Worm (Caenorhabditis elegans): ENCODE measurements around the gene emb-5.

DNA sequence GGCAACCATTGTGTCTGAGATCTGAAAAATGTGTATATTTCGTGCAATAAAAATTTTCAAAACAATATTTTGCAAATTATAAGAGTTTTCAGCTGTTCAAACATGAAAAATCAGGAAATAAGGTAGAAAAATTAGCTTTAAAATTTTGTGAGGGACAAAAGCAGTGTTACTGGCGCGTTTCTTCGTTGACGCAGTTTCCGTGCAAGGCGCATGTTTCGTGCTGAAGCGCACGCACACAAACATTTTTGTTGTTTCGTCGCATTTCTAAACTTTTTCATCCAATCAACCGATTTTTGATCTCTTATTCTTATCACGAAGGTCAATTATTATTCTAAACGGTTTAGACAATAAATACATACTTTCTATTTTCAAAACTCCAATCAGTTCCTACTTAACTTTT is 27.2 kb downstream of the emb-5 start, which contains the start of gene nifk-1:
- TF ChIP-seq nhr-11 (tag; optimal IDR thresholded peaks at IDR 0.05), result peak; percentile 22
- peak in 1 of 2 experiments; percentile 55 for TF ChIP-seq mdl-1 (tag; optimal IDR thresholded peaks at IDR 0.05)
- TF ChIP-seq rbr-2 (tag; optimal IDR thresholded peaks at IDR 0.05), result peak; percentile 67
- no peak for TF ChIP-seq php-3 (GFP tag; IDR thresholded peaks at IDR 0.05)
- no peak for TF ChIP-seq ama-1 (optimal IDR thresholded peaks at IDR 0.05)
- no peak for TF ChIP-seq ztf-11 (tag; optimal IDR thresholded peaks at IDR 0.05)
- peak; percentile 80 for TF ChIP-seq dpl-1 (GFP tag; optimal IDR thresholded peaks at IDR 0.05)

Measured in whole organism, L4 larva.